Fruit fly (Drosophila melanogaster) Kc167 (cell line): Measurements from ENCODE around the gene Gga.

Experiments used
- Myc ChIP-seq: fragments of >200 bp; optimal IDR thresholded peaks from 2 replicates; lab custom pipeline; 2017; ENCODE audit warnings: missing external identifiers
- Sin3A ChIP-seq: fragments of >200 bp; optimal IDR thresholded peaks from 2 replicates; lab custom pipeline; 2018; ENCODE audit warnings: missing external identifiers
- h ChIP-seq: fragments of >200 bp; optimal IDR thresholded peaks from 3 replicates; lab custom pipeline; 2018; ENCODE audit warnings: missing external identifiers
- insv ChIP-seq: fragments of >200 bp; optimal IDR thresholded peaks from 3 replicates; lab custom pipeline; 2018; ENCODE audit warnings: missing external identifiers
- psq ChIP-seq: fragments of >200 bp; optimal IDR thresholded peaks from 2 replicates; lab custom pipeline; 2017; ENCODE audit warnings: missing external identifiers
- ttk ChIP-seq: sonication (Bioruptor generic); optimal IDR thresholded peaks from 2 replicates; lab custom pipeline; 2017; ENCODE audit warnings: missing external identifiers

Gene Gga

DNA sequence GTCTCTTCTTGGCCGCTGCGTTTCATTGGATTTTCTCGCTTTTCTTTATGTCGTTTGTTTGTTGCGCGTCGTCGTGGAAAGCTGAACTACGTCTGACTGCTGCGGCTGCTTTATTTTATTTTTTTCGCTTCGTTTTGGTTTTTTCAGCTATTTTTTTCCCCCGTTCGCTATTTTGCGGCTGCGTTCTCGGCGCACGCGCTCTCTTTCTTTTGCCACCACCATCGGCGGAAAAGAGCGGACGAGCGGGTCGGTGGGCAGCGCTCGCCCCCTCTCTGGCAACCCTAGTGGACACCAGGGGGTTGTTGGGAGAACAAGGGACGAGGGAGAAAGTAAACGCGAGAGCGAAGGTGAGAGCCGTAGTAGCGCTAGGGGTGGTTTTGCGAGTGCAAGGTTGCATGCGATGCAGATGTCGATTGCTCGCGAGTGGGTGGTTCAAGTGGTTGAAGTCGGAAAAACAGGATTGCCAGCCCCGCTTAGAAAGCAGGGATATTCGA is 38.1 kb downstream of the Gga start:
- no peak for TF ChIP-seq Myc (lab: Kevin White, UChicago)

DNA sequence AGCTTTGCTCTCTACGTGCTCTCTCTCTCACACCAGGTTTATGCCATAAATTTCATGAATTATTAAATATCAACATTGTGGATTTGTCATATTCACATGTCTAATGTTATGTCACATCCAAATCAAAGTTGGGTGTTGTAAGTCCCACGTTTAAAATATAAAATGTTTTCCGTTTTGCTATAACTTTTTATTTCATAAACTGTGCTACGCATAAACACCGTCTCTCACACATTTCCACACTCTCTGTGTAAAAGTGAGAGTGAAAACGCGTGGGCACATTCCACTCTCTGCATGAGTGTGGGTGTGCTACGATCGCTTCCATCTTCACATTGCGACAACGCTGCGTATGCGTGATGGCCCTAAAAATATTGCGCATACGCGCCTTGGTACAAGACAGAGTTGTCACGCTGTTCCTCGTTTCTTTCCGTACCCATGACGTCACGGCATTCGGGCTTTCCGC is 39.9 kb downstream of the Gga start:
- TF ChIP-seq h (lab: Kevin White, UChicago): no peak
- no peak for TF ChIP-seq ttk (lab: Kevin White, UChicago)
- TF ChIP-seq psq (lab: Kevin White, UChicago): no peak
- TF ChIP-seq insv (lab: Kevin White, UChicago): no peak
- TF ChIP-seq Myc (lab: Kevin White, UChicago): no peak
- no peak for TF ChIP-seq Sin3A

DNA sequence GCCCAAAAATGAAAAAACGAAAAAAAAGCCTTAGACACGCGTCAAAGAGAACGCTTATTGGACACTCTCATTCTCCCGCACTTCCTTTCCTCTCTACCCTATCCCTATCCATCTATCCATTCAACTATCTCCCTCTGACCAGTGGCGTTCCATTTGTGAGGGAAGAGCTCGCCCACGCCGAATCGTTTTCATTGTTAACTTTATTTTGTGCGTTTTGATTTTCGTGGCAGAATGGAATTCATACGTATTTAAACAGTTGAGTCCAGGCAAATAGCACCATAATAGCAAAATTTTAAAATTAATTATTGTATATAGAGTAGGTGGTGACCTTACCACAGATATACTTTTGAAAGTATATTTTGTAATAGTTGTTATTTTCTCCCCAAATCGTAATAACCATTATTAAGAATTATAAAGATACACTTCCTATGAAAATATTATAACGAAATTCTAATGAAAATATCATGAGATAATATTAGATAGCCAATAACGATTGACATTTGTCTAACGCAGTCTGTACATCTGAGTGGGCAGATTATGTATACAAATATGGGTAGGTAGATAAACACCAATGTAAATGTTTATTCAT is 40.4 kb downstream of the Gga start:
- TF ChIP-seq ttk (lab: Kevin White, UChicago) (no peak), Myc (lab: Kevin White, UChicago) (no peak), psq (lab: Kevin White, UChicago) (no peak), h (lab: Kevin White, UChicago) (no peak), insv (lab: Kevin White, UChicago) (no peak), Sin3A (no peak)

DNA sequence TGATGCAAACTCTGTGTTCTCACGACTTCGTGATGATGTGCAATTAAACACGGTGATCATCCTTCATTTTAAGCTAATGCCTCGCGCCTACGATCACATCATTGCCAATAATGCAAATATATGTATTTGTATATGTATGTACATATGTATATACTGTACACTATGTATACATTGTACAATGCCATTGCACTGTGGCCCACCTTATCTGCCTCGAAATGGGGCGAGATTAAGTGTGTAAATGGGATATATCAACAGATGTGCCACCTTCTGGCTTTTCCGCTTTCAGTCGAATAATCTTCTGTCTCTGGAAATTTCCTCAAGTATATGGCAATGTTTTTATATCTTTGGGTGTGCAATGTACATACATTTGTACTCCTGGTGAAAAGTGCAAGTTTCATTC is 44.0 kb downstream of the Gga start:
- TF ChIP-seq psq (lab: Kevin White, UChicago) (no peak), Myc (lab: Kevin White, UChicago) (no peak), insv (lab: Kevin White, UChicago) (no peak), ttk (lab: Kevin White, UChicago) (no peak), h (lab: Kevin White, UChicago) (no peak), Sin3A (no peak)

DNA sequence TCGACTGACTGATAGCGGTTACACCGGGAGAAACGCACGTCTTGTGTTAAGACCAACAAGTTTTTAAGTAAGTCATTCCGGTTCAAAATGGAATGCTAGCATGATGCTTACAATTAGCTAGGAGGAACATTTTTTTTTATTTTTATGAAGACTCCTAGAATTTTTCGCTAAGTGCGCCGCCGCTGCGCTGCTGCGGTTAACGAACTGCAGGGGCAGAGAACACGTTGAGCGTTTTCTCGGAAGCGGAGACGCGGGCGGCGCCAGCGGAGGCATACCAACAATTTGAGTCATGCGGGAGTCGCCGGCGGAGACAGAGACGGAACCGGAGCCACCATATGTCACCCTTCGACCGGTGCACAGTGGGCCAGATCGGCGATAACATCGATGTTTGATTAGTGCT is 45.2 kb downstream of the Gga start:
- TF ChIP-seq ttk (lab: Kevin White, UChicago): no peak
- TF ChIP-seq h (lab: Kevin White, UChicago): no peak
- no peak for TF ChIP-seq Sin3A
- TF ChIP-seq insv (lab: Kevin White, UChicago): no peak
- no peak for TF ChIP-seq psq (lab: Kevin White, UChicago)
- TF ChIP-seq Myc (lab: Kevin White, UChicago): no peak

DNA sequence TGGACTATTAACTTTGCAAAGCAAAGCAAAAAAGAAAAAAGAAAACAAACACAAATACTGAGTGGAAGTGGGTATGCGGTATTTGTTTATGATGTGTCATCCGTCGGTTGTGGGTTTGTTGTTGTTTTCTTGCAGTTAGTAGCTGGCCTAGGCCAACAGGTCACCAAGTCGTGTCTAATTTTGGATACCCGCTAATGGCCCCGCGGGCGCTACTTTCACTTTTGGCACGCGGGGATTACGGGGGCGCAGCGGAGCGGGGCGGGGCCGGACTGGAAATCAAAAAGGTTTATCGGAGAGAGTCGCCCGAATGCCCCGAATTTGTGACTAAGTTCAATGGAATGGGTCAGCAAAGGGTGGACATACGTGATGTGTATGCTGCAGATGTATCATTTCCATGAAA is 46.2 kb downstream of the Gga start:
- no peak for TF ChIP-seq insv (lab: Kevin White, UChicago)
- no peak for TF ChIP-seq h (lab: Kevin White, UChicago)
- TF ChIP-seq psq (lab: Kevin White, UChicago): no peak
- no peak for TF ChIP-seq Sin3A
- no peak for TF ChIP-seq ttk (lab: Kevin White, UChicago)
- no peak for TF ChIP-seq Myc (lab: Kevin White, UChicago)

DNA sequence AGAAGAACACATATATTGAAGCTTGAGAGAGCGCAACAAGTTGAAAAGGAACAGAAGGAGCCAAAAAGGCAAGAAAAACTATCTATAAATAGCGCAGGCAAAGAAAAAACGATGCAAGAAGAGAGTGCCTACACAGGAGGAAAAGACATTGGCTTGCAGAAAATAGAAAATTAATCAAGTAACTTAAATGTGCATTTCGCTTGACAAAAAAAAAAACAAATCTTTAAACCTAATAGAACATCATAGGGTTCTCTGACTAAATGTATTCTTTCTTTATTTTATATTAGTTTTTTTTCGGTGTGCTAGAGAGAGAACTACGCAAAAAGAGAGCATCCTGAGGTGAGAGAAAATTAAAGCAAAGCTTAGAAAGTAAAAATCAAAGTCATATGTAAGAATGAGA is 49.2 kb downstream of the Gga start:
- TF ChIP-seq Sin3A (no peak), Myc (lab: Kevin White, UChicago) (no peak), h (lab: Kevin White, UChicago) (no peak), insv (lab: Kevin White, UChicago) (no peak), ttk (lab: Kevin White, UChicago) (no peak), psq (lab: Kevin White, UChicago) (no peak)

DNA sequence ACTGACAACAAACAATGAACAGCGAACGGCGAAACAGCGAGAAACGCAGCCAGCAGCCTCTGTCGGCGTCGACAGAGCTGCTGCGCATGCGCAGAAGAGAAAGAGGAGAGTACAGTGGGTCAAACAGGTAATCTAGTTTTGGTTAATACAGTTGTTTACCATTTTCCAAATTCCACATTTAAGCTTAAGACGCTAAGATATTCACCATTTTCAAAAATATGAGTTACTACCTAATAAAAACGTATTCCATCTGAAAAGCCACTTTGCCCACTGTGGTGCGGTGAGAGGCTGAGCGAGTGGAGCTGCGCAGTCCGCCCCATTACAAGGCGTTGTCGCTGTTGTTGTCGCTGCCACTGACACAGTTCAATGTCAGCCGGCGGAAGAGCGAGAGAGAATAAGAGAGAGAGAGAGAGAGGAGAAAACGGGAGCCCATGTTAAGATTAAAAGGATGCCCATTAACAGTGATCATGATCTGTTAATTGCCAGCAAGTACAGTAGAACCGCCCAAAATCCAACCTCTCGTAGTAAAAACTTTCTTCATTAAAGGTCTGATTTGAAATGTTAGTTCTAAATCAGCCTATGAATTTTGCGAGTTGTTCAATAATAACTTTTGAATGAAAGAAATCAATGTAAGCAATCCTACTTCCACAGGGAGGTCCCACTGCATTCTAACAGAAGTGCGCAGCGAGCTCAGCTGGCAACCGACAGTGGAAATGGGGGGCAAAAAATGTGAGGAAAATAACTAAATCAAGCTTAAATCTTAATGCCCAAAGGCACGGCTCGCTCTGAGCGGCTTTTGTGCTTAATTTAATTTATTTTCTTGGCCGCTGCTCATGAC is 50.1 kb downstream of the Gga start:
- TF ChIP-seq Myc (lab: Kevin White, UChicago) (no peak), insv (lab: Kevin White, UChicago) (no peak), Sin3A (no peak), ttk (lab: Kevin White, UChicago) (no peak), psq (lab: Kevin White, UChicago) (no peak), h (lab: Kevin White, UChicago) (no peak)

DNA sequence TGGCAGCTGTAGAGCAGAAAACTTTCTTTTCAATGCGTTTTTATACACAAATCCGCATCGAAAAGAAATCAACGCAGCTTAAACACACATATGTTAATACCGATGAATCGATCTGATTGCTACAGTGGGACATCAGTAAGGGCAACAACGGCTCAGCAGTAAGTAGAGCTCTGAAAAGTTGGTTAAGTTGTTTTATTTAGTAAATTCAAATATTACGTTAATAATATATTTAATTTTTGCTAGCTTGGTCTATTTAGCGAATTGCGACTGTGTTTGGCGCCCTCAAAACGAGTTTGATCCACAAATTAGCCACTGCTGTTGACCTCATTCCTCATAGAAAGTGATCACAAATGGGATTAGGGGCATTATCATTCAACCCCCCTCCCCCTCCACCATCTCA is 51.2 kb downstream of the Gga start:
- TF ChIP-seq insv (lab: Kevin White, UChicago) (no peak), Sin3A (no peak), psq (lab: Kevin White, UChicago) (no peak), ttk (lab: Kevin White, UChicago) (no peak), h (lab: Kevin White, UChicago) (no peak), Myc (lab: Kevin White, UChicago) (no peak)

DNA sequence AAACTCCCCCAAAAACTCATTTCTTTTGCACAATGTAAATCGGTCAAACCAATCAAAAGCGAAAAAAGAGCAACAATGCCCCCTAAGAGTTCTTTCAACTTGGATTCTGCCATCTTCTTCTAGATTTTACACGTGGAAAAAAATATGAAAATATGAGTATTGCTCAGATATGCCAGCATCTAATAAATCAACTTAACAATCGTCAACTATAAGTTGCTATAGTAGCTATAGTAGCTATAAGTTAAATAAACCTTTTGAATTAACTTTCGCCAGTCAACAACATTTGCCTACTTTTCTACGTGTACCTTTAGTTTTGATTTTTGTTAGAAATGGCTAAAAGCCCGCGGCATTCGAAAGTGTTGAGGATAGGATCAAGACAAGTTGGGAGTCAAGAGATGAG is 52.4 kb downstream of the Gga start:
- TF ChIP-seq Sin3A: no peak
- no peak for TF ChIP-seq psq (lab: Kevin White, UChicago)
- no peak for TF ChIP-seq ttk (lab: Kevin White, UChicago)
- no peak for TF ChIP-seq h (lab: Kevin White, UChicago)
- TF ChIP-seq Myc (lab: Kevin White, UChicago): no peak
- TF ChIP-seq insv (lab: Kevin White, UChicago): no peak
